Worm (Caenorhabditis elegans) whole organism, young adult: Measurements from ENCODE around the gene F14F7.5.

Experiments used
- B0019.2 ChIP-seq: fragments of 200-800 bp; sonication (Bioruptor generic); conservative IDR thresholded peaks from 2 replicates; pipeline ENCODE4 v1.3.6; 2022; ENCODE audit warnings: missing genetic modification reagents, missing genetic modification characterization, missing compliant biosample characterization
- B0261.1 ChIP-seq: sonication (generic microtip); optimal IDR thresholded peaks from 2 replicates; lab custom pipeline; 2016; ENCODE audit warnings: mild to moderate bottlenecking, missing genetic modification characterization, moderate library complexity, missing compliant biosample characterization
- B0336.3 ChIP-seq: fragments of 200-800 bp; sonication (Bioruptor generic); IDR thresholded peaks from 2 replicates; pipeline ENCODE4 v1.3.6; 2022; ENCODE audit warnings: missing genetic modification characterization, missing compliant biosample characterization
- D2030.7 ChIP-seq: fragments of 200-800 bp; sonication (Bioruptor generic); IDR thresholded peaks from 2 replicates; pipeline ENCODE4 v1.3.6; 2022; ENCODE audit warnings: missing genetic modification reagents, missing genetic modification characterization, missing compliant biosample characterization
- F10E7.11 ChIP-seq: sonication (generic microtip); optimal IDR thresholded peaks from 2 replicates; lab custom pipeline; 2017; ENCODE audit warnings: mild to moderate bottlenecking, missing genetic modification characterization, moderate library complexity, missing compliant biosample characterization
- F23B12.7 ChIP-seq: sonication (generic microtip); optimal IDR thresholded peaks from 2 replicates; lab custom pipeline; 2017; ENCODE audit warnings: missing genetic modification characterization, mild to moderate bottlenecking, missing compliant biosample characterization, antibody characterized with exemption, moderate library complexity; ENCODE audit not compliant: insufficient read depth
- F33H1.4 ChIP-seq: fragments of 200-800 bp; sonication (Bioruptor generic); IDR thresholded peaks from 2 replicates; pipeline ENCODE4 v1.3.6; 2022; ENCODE audit warnings: missing genetic modification reagents, missing genetic modification characterization, missing compliant biosample characterization
- F37B4.10 ChIP-seq: fragments of 200-800 bp; sonication (Bioruptor generic); IDR thresholded peaks from 2 replicates; pipeline ENCODE4 v1.3.6; 2022; ENCODE audit warnings: missing genetic modification characterization, missing compliant biosample characterization
- F39B2.1 ChIP-seq: fragments of 200-800 bp; sonication (Bioruptor generic); IDR thresholded peaks from 2 replicates; pipeline ENCODE4 v1.3.6; 2022; ENCODE audit warnings: missing genetic modification reagents, missing genetic modification characterization, missing compliant biosample characterization
- K12H6.12 ChIP-seq: fragments of 200-800 bp; sonication (Bioruptor generic); optimal IDR thresholded peaks from 2 replicates; lab custom pipeline; 2018; ENCODE audit warnings: mild to moderate bottlenecking, missing genetic modification characterization, missing compliant biosample characterization
- Y56A3A.18 ChIP-seq: fragments of 200-800 bp; sonication (Bioruptor generic); IDR thresholded peaks from 2 replicates; pipeline ENCODE4 v1.3.6; 2022; ENCODE audit warnings: missing genetic modification reagents, missing genetic modification characterization, missing compliant biosample characterization
- Y79H2A.3 ChIP-seq: fragments of 200-800 bp; sonication (Bioruptor generic); conservative IDR thresholded peaks from 2 replicates; pipeline ENCODE4 v1.3.6; 2022; ENCODE audit warnings: missing genetic modification reagents, missing genetic modification characterization, missing compliant biosample characterization
- Y95B8A.8 ChIP-seq: fragments of 200-800 bp; sonication (Bioruptor generic); IDR thresholded peaks from 2 replicates; pipeline ENCODE4 v1.3.6; 2022; ENCODE audit warnings: missing genetic modification reagents, missing genetic modification characterization, missing compliant biosample characterization
- ZK185.1 ChIP-seq: sonication (generic microtip); optimal IDR thresholded peaks from 2 replicates; lab custom pipeline; 2016; ENCODE audit warnings: mild to moderate bottlenecking, missing genetic modification characterization, missing compliant biosample characterization; ENCODE audit not compliant: poor library complexity, severe bottlenecking
- aptf-2 ChIP-seq: fragments of 200-800 bp; sonication (Bioruptor generic); conservative IDR thresholded peaks from 2 replicates; pipeline ENCODE4 v1.3.6; 2022; ENCODE audit warnings: missing genetic modification reagents, missing genetic modification characterization, missing compliant biosample characterization
- athp-1 ChIP-seq: sonication (generic microtip); optimal IDR thresholded peaks from 2 replicates; lab custom pipeline; 2017; ENCODE audit warnings: mild to moderate bottlenecking, missing genetic modification characterization, missing compliant biosample characterization
- bed-2 ChIP-seq: fragments of 200-800 bp; sonication (Bioruptor generic); IDR thresholded peaks from 2 replicates; pipeline ENCODE4 v1.3.6; 2022; ENCODE audit warnings: missing genetic modification reagents, missing genetic modification characterization, missing compliant biosample characterization
- ceh-40 ChIP-seq: fragments of 200-800 bp; sonication (Bioruptor generic); IDR thresholded peaks from 2 replicates; pipeline ENCODE4 v1.3.6; 2022; ENCODE audit warnings: missing genetic modification characterization, missing compliant biosample characterization
- ceh-91 ChIP-seq: fragments of 200-800 bp; sonication (Bioruptor generic); IDR thresholded peaks from 2 replicates; pipeline ENCODE4 v1.3.6; 2022; ENCODE audit warnings: missing genetic modification reagents, missing genetic modification characterization, missing compliant biosample characterization
- dox-1 ChIP-seq: fragments of 200-800 bp; sonication (Bioruptor generic); IDR thresholded peaks from 2 replicates; pipeline ENCODE4 v1.3.6; 2022; ENCODE audit warnings: missing genetic modification reagents, missing genetic modification characterization, missing compliant biosample characterization
- efl-1 ChIP-seq: fragments of 150-350 bp; optimal IDR thresholded peaks from 2 replicates; lab custom pipeline; 2014; ENCODE audit warnings: missing biosample characterization, missing genetic modification reagents, missing genetic modification characterization
- ekl-4 ChIP-seq: fragments of 200-800 bp; sonication (Bioruptor generic); IDR thresholded peaks from 2 replicates; pipeline ENCODE4 v1.3.6; 2022; ENCODE audit warnings: missing genetic modification reagents, missing genetic modification characterization, missing compliant biosample characterization
- fkh-3 ChIP-seq: sonication (generic microtip); optimal IDR thresholded peaks from 2 replicates; lab custom pipeline; 2016; ENCODE audit warnings: mild to moderate bottlenecking, missing genetic modification characterization, missing compliant biosample characterization
- hmg-1.2 ChIP-seq: fragments of 200-800 bp; sonication (Bioruptor generic); IDR thresholded peaks from 2 replicates; pipeline ENCODE4 v1.3.6; 2022; ENCODE audit warnings: missing genetic modification reagents, missing genetic modification characterization, missing compliant biosample characterization
- hrde-1 ChIP-seq: sonication (generic microtip); optimal IDR thresholded peaks from 2 replicates; lab custom pipeline; 2016; ENCODE audit warnings: missing genetic modification characterization, mild to moderate bottlenecking, missing compliant biosample characterization, moderate library complexity, missing genotype, missing genetic modification reagents, borderline replicate concordance
- lin-26 ChIP-seq: fragments of 200-800 bp; sonication (Bioruptor generic); IDR thresholded peaks from 2 replicates; pipeline ENCODE4 v1.3.6; 2022; ENCODE audit warnings: missing genetic modification reagents, missing genetic modification characterization, missing compliant biosample characterization
- lin-40 ChIP-seq: sonication (generic microtip); optimal IDR thresholded peaks from 2 replicates; lab custom pipeline; 2016; ENCODE audit warnings: missing genetic modification characterization, mild to moderate bottlenecking, missing compliant biosample characterization, missing genotype, missing genetic modification reagents
- lir-1 ChIP-seq: fragments of 200-800 bp; sonication (Bioruptor generic); conservative IDR thresholded peaks from 2 replicates; pipeline ENCODE4 v1.3.6; 2022; ENCODE audit warnings: missing genetic modification reagents, missing genetic modification characterization, missing compliant biosample characterization
- lsl-1 ChIP-seq: fragments of 200-800 bp; sonication (Bioruptor generic); optimal IDR thresholded peaks from 2 replicates; lab custom pipeline; 2018; ENCODE audit warnings: mild to moderate bottlenecking, missing genetic modification characterization, moderate library complexity, missing compliant biosample characterization
- lsy-27 ChIP-seq: sonication (generic microtip); optimal IDR thresholded peaks from 2 replicates; lab custom pipeline; 2017; ENCODE audit warnings: missing genetic modification characterization, mild to moderate bottlenecking, missing compliant biosample characterization, antibody characterized with exemption, missing genotype, borderline replicate concordance; ENCODE audit not compliant: insufficient read depth
- madf-6 ChIP-seq: fragments of 200-800 bp; sonication (Bioruptor generic); IDR thresholded peaks from 2 replicates; pipeline ENCODE4 v1.3.6; 2022; ENCODE audit warnings: missing genetic modification reagents, missing genetic modification characterization, missing compliant biosample characterization
- mel-28 ChIP-seq: sonication (generic microtip); optimal IDR thresholded peaks from 2 replicates; lab custom pipeline; 2016; ENCODE audit warnings: borderline replicate concordance, mild to moderate bottlenecking, missing genetic modification characterization, missing compliant biosample characterization
- mes-4 ChIP-seq: sonication (generic microtip); optimal IDR thresholded peaks from 2 replicates; lab custom pipeline; 2016; ENCODE audit warnings: missing genotype, missing genetic modification characterization, missing compliant biosample characterization
- mxl-1 ChIP-seq: sonication (generic microtip); optimal IDR thresholded peaks from 2 replicates; lab custom pipeline; 2016; ENCODE audit warnings: missing genetic modification characterization, missing compliant biosample characterization
- nfya-1 ChIP-seq: sonication (generic microtip); optimal IDR thresholded peaks from 2 replicates; lab custom pipeline; 2017; ENCODE audit warnings: antibody characterized with exemption, missing compliant biosample characterization, missing genetic modification characterization, borderline replicate concordance; ENCODE audit not compliant: insufficient read depth
- nhr-179 ChIP-seq: sonication (generic microtip); optimal IDR thresholded peaks from 2 replicates; lab custom pipeline; 2016; ENCODE audit warnings: mild to moderate bottlenecking, missing genetic modification characterization, missing compliant biosample characterization
- nhr-27 ChIP-seq: fragments of 200-800 bp; sonication (Bioruptor generic); optimal IDR thresholded peaks from 2 replicates; lab custom pipeline; 2018; ENCODE audit warnings: mild to moderate bottlenecking, missing genetic modification characterization, moderate library complexity, missing compliant biosample characterization
- nhr-80 ChIP-seq: sonication (generic microtip); optimal IDR thresholded peaks from 2 replicates; lab custom pipeline; 2016; ENCODE audit warnings: missing genetic modification characterization, missing compliant biosample characterization
- nhr-90 ChIP-seq: sonication (generic microtip); optimal IDR thresholded peaks from 2 replicates; lab custom pipeline; 2016; ENCODE audit warnings: missing genotype, mild to moderate bottlenecking, missing genetic modification characterization, missing compliant biosample characterization
- pha-4 ChIP-seq: fragments of 150-350 bp; sonication (generic microtip); optimal IDR thresholded peaks from 2 replicates; lab custom pipeline; 2014; ENCODE audit warnings: missing biosample characterization, missing genetic modification reagents, missing genetic modification characterization
- sea-2 ChIP-seq: fragments of 200-800 bp; sonication (Bioruptor generic); IDR thresholded peaks from 2 replicates; pipeline ENCODE4 v1.3.6; 2022; ENCODE audit warnings: missing genetic modification characterization, missing compliant biosample characterization
- snpc-3.4 ChIP-seq: sonication (generic microtip); optimal IDR thresholded peaks from 2 replicates; lab custom pipeline; 2017; ENCODE audit warnings: missing genetic modification characterization, mild to moderate bottlenecking, missing compliant biosample characterization, antibody characterized with exemption, moderate library complexity, missing genotype, missing genetic modification reagents
- snpc-4 ChIP-seq, 5 experiments: fragments of 150-350 bp in 1 of 5; sonication (generic microtip) in 4 of 5; optimal IDR thresholded peaks; 2 replicates each; lab custom pipeline; 2014 to 2018; ENCODE audit warnings: missing genetic modification characterization in 5 of 5, missing biosample characterization in 3 of 5, antibody characterized with exemption in 2 of 5, mild to moderate bottlenecking in 2 of 5, missing compliant biosample characterization in 2 of 5, missing genotype in 2 of 5, moderate library complexity in 2 of 5, missing genetic modification reagents in 1 of 5
- unc-130 ChIP-seq: sonication (generic microtip); optimal IDR thresholded peaks from 2 replicates; lab custom pipeline; 2016; ENCODE audit warnings: missing genetic modification reagents, missing genetic modification characterization, missing compliant biosample characterization
- ztf-25 ChIP-seq: fragments of 200-800 bp; sonication (Bioruptor generic); IDR thresholded peaks from 2 replicates; pipeline ENCODE4 v1.3.6; 2022; ENCODE audit warnings: missing genetic modification reagents, missing genetic modification characterization, missing compliant biosample characterization
- ztf-26 ChIP-seq: sonication (generic microtip); optimal IDR thresholded peaks from 2 replicates; lab custom pipeline; 2017; ENCODE audit warnings: missing genetic modification characterization, missing compliant biosample characterization

The F14F7.5 gene

DNA sequence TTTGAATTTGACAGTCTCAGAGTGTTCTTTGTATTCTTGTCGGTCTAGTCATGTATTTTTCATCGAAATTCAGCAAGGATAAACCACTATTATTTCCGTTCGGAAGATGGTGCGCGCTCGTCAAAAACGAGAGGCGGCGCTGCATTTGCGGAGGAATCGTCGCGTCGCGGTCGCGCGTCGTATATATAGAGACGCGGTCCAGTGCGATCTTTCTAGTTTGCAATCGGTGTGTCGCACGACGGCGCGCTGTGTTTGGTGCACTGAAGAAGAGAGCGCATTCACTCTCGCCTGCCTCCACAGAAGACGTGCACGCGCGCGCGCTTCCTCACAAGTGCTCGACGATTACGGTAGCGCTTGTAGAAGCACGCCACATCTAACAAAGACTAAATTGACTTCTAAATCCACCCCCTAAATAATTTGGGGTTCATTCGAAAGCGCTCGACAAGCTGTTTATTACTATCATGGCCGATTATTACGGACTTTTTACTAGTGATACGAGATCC, 38.8 kb downstream of the F14F7.5 start, which contains the start of gene Y39E4B.6 (continued):
- peak; percentile 10 for TF ChIP-seq F10E7.11 (tag; lab: Kevin White, UChicago)
- peak; percentile 81 for TF ChIP-seq F23B12.7 (tag; lab: Kevin White, UChicago)
- TF ChIP-seq nhr-27, result peak; percentile 29
- peak; percentile 23 for TF ChIP-seq snpc-4 (GFP tag; optimal IDR thresholded peaks at IDR 0.05; lab: Kevin White, UChicago)
- TF ChIP-seq snpc-4 (tag; optimal IDR thresholded peaks at IDR 0.05; lab: Kevin White, UChicago), result peak in 3 of 4 experiments; percentile 74 to 85 (median 85)
- peak; percentile 2 for TF ChIP-seq pha-4 (tag; lab: Kevin White, UChicago)
- peak; percentile 81 for TF ChIP-seq hmg-1.2 (GFP tag; lab: Robert Waterston, UW)
- TF ChIP-seq snpc-3.4 (tag; lab: Kevin White, UChicago), result no peak
- peak; percentile 34; the same call in 1 of the 2 replicates for TF ChIP-seq F33H1.4 (GFP tag; lab: Robert Waterston, UW)
- no peak for TF ChIP-seq efl-1 (GFP tag; lab: Kevin White, UChicago)
- no peak for TF ChIP-seq Y56A3A.18 (GFP tag; lab: Robert Waterston, UW)
- TF ChIP-seq hrde-1, result no peak
- TF ChIP-seq sea-2 (GFP tag; lab: Robert Waterston, UW), result peak; percentile 64; the same call in 1 of the 2 replicates
- TF ChIP-seq madf-6 (GFP tag; lab: Robert Waterston, UW), result peak; percentile 47; the same call in 1 of the 2 replicates
- TF ChIP-seq athp-1 (tag; lab: Kevin White, UChicago), result peak; percentile 98
- TF ChIP-seq B0336.3 (GFP tag; lab: Robert Waterston, UW), result peak; percentile 93
- TF ChIP-seq ztf-26 (tag; lab: Kevin White, UChicago), result peak; percentile 96
- no peak for TF ChIP-seq nhr-179 (tag; lab: Kevin White, UChicago)
- no peak for TF ChIP-seq ceh-40
- TF ChIP-seq nhr-90, result peak; percentile 85
- TF ChIP-seq unc-130 (GFP tag; lab: Kevin White, UChicago), result no peak
- TF ChIP-seq dox-1 (GFP tag; lab: Robert Waterston, UW), result peak; percentile 92
- peak; percentile 99 for TF ChIP-seq K12H6.12 (tag; lab: Kevin White, UChicago)
- peak; percentile 86 for TF ChIP-seq ZK185.1 (tag; lab: Kevin White, UChicago)
- 0 out of 2 replicates have a peak, but pooled peaks have one; percentile 34 for TF ChIP-seq ceh-91 (GFP tag; lab: Robert Waterston, UW)
- TF ChIP-seq lin-40, result peak; percentile 97
- TF ChIP-seq D2030.7, result no peak
- TF ChIP-seq mxl-1 (tag; lab: Kevin White, UChicago), result no peak
- peak; percentile 76 for TF ChIP-seq Y95B8A.8
- peak; percentile 11 for TF ChIP-seq lsl-1 (GFP tag; lab: Kevin White, UChicago)
- peak; percentile 97 for TF ChIP-seq ekl-4
- peak; percentile 89 for TF ChIP-seq lin-26
- TF ChIP-seq nfya-1 (tag; lab: Kevin White, UChicago), result no peak
- TF ChIP-seq B0019.2 (GFP tag; lab: Robert Waterston, UW), result 0 out of 2 replicates have a peak, but pooled peaks have one; percentile 10
- 0 out of 2 replicates have a peak, but pooled peaks have one; percentile 33 for TF ChIP-seq bed-2
- TF ChIP-seq B0261.1 (tag; lab: Kevin White, UChicago), result peak; percentile 31
- 0 out of 2 replicates have a peak, but pooled peaks have one; percentile 46 for TF ChIP-seq ztf-25 (GFP tag; lab: Robert Waterston, UW)
- no peak for TF ChIP-seq lsy-27 (tag; lab: Kevin White, UChicago)
- no peak for TF ChIP-seq F39B2.1 (GFP tag; lab: Robert Waterston, UW)
- no peak for TF ChIP-seq mes-4 (tag; lab: Kevin White, UChicago)
- peak; percentile 72; the same call in 1 of the 2 replicates for TF ChIP-seq Y79H2A.3 (GFP tag; lab: Robert Waterston, UW)
- TF ChIP-seq F37B4.10 (GFP tag; lab: Robert Waterston, UW), result 0 out of 2 replicates have a peak, but pooled peaks have one; percentile 88
- TF ChIP-seq mel-28, result peak; percentile 28
- TF ChIP-seq lir-1, result peak; percentile 95
- TF ChIP-seq aptf-2 (GFP tag; lab: Robert Waterston, UW), result no peak; the same call in 1 of the 2 replicates
- TF ChIP-seq fkh-3 (tag; lab: Kevin White, UChicago), result no peak
- TF ChIP-seq nhr-80 (tag; lab: Kevin White, UChicago), result peak; percentile 91
